Fruit fly (Drosophila melanogaster): ENCODE results near the gene Nf-YC.

The Nf-YC gene

dm6 chrX:6867175-6868023 lies 46.7 kb upstream of the Nf-YC start, which contains the start of gene CG14434 (continued):
- peak; percentile 68 for TF ChIP-seq CG6792 (GFP tag; optimal IDR thresholded peaks at IDR 0.05)
- peak; percentile 62 for TF ChIP-seq CG31627 (GFP tag; optimal IDR thresholded peaks at IDR 0.05)
- peak; percentile 81 for TF ChIP-seq OdsH (GFP tag; optimal IDR thresholded peaks at IDR 0.05)
- peak; percentile 33 for TF ChIP-seq Gug (GFP tag; IDR thresholded peaks at IDR 0.05)
- peak in 1 of 2 experiments; percentile 93 for TF ChIP-seq salr (GFP tag; optimal IDR thresholded peaks at IDR 0.05)
- peak; percentile 46 for TF ChIP-seq Lpt (GFP tag; optimal IDR thresholded peaks at IDR 0.05)
- TF ChIP-seq CG16779 (tag; optimal IDR thresholded peaks at IDR 0.05): peak; percentile 45
- TF ChIP-seq CG9139 (GFP tag; optimal IDR thresholded peaks at IDR 0.05): peak; percentile 37
- peak; percentile 95 for TF ChIP-seq Eip78C (GFP tag)
- peak; percentile 83 for TF ChIP-seq Met (GFP tag; optimal IDR thresholded peaks at IDR 0.05)
- peak; percentile 82 for TF ChIP-seq Hr4 (GFP tag; optimal IDR thresholded peaks at IDR 0.05)
- TF ChIP-seq CG11902 (GFP tag; optimal IDR thresholded peaks at IDR 0.05): peak; percentile 65
- TF ChIP-seq svp (GFP tag): peak; percentile 87
- peak; percentile 55; the same call in 2 of the 3 replicates for TF ChIP-seq CG8119 (GFP tag; IDR thresholded peaks at IDR 0.05)
- TF ChIP-seq dac (GFP tag; optimal IDR thresholded peaks at IDR 0.05): peak; percentile 45
- TF ChIP-seq Hr39 (GFP tag; optimal IDR thresholded peaks at IDR 0.05): peak; percentile 67
- no peak for TF ChIP-seq Eip93F (GFP tag; optimal IDR thresholded peaks at IDR 0.05)
- peak; percentile 78 for TF ChIP-seq achi (GFP tag; optimal IDR thresholded peaks at IDR 0.05)
- peak; percentile 68 for TF ChIP-seq Ets96B (tag; optimal IDR thresholded peaks at IDR 0.05)
- peak; percentile 83 for TF ChIP-seq CG8632 (GFP tag; optimal IDR thresholded peaks at IDR 0.05)
- TF ChIP-seq CG6808 (GFP tag; optimal IDR thresholded peaks at IDR 0.05): peak; percentile 88
- TF ChIP-seq CG6163 (GFP tag; IDR thresholded peaks at IDR 0.05): no peak; the same call in 2 of the 3 replicates
- peak; percentile 6; the same call in 1 of the 2 replicates for TF ChIP-seq CG11294 (GFP tag; IDR thresholded peaks at IDR 0.05)
- peak; percentile 75 for TF ChIP-seq net (GFP tag; optimal IDR thresholded peaks at IDR 0.05)
- TF ChIP-seq Eip75B (GFP tag; optimal IDR thresholded peaks at IDR 0.05): peak; percentile 75
- peak; percentile 49 for TF ChIP-seq CG15336 (GFP tag; IDR thresholded peaks at IDR 0.05)

DNA sequence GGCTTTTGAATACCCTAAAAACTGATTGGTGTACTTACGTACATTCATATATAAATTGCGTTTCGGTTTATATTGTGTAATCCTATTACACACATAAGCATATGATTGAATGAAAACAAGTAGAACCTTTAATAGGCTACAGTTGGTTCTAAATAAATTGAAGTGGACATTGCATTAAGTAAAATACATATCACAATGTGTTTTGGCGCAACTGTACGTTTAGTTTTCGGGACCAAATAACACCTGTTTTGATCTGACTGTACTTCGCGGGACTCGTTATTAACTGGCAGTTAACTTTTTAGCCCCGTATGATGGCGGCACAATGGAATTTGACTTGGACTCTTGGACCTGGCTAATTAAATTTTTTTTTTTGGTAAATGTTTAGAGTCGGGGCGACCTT lies 46.0 kb upstream of the Nf-YC start:
- TF ChIP-seq CG32006 (GFP tag; optimal IDR thresholded peaks at IDR 0.05): peak; percentile 6
- TF ChIP-seq Eip78C (GFP tag): peak; percentile 72
- TF ChIP-seq Eip93F (GFP tag; optimal IDR thresholded peaks at IDR 0.05): no peak
- no peak for TF ChIP-seq eg (GFP tag; IDR thresholded peaks at IDR 0.05)
- peak; percentile 40 for TF ChIP-seq svp (GFP tag)
- peak; percentile 2 for TF ChIP-seq CG6276 (GFP tag; optimal IDR thresholded peaks at IDR 0.05)
- no peak for TF ChIP-seq CG6792 (GFP tag; optimal IDR thresholded peaks at IDR 0.05)
- TF ChIP-seq Hr39 (GFP tag; optimal IDR thresholded peaks at IDR 0.05): no peak
- no peak for TF ChIP-seq CG11294 (GFP tag; IDR thresholded peaks at IDR 0.05)
- TF ChIP-seq CG9139 (GFP tag; optimal IDR thresholded peaks at IDR 0.05): no peak
- peak; percentile 0 for TF ChIP-seq Sox14 (GFP tag; optimal IDR thresholded peaks at IDR 0.05)
- TF ChIP-seq esn (GFP tag; optimal IDR thresholded peaks at IDR 0.05): no peak
- TF ChIP-seq CG8319 (GFP tag; optimal IDR thresholded peaks at IDR 0.05): no peak
- TF ChIP-seq Ets96B (tag; optimal IDR thresholded peaks at IDR 0.05): no peak
- peak; percentile 5 for TF ChIP-seq topi (GFP tag; optimal IDR thresholded peaks at IDR 0.05)

DNA sequence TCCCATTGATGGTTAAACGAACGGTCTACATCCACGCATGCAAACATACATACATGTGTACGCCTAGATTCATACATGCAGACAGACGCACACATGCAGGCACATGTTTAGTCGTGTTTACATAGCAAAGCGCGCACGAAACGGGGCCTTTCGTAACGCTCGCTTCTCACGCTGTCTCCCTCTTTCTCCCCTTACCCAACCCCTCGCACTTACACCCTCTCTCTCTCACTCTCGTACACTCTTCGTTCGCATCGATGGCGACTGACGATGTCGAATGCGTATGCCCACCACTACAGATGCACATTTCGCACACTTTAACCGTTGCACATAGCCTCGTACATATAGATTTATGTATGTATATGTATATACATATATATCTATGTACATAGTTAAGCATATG lies 45.3 kb upstream of the Nf-YC start:
- peak; percentile 9 for TF ChIP-seq dsx (GFP tag; optimal IDR thresholded peaks at IDR 0.05; ENCODE audit: poor library complexity, severe bottlenecking)
- no peak for TF ChIP-seq fd59A (GFP tag; optimal IDR thresholded peaks at IDR 0.05)
- TF ChIP-seq eg (GFP tag; IDR thresholded peaks at IDR 0.05): peak; percentile 54; the same call in 2 of the 3 replicates
- TF ChIP-seq CG6276 (GFP tag; optimal IDR thresholded peaks at IDR 0.05): peak; percentile 0
- TF ChIP-seq ss (GFP tag; optimal IDR thresholded peaks at IDR 0.05): peak; percentile 62 to 71
- TF ChIP-seq svp (GFP tag): peak; percentile 24
- TF ChIP-seq CG6808 (GFP tag; optimal IDR thresholded peaks at IDR 0.05): peak; percentile 16
- peak; percentile 48 for TF ChIP-seq CG1621 (tag; optimal IDR thresholded peaks at IDR 0.05)
- TF ChIP-seq fkh (GFP tag; optimal IDR thresholded peaks at IDR 0.05): peak; percentile 87
- TF ChIP-seq spab (GFP tag; optimal IDR thresholded peaks at IDR 0.05): no peak
- TF ChIP-seq CG11762 (GFP tag; optimal IDR thresholded peaks at IDR 0.05; ENCODE audit: insufficient read depth): no peak
- TF ChIP-seq vri (GFP tag; optimal IDR thresholded peaks at IDR 0.05): no peak
- peak; percentile 19 for TF ChIP-seq Eip78C (GFP tag)
- peak; percentile 65; the same call in 1 of the 3 replicates for TF ChIP-seq CG6163 (GFP tag; IDR thresholded peaks at IDR 0.05)
